Fruit fly (Drosophila melanogaster) whole organism, embryonic: ENCODE measurements around the gene dUTPase.

Experiments used
- Atf-2 ChIP-seq: fragments of 200-800 bp; sonication (Bioruptor generic); optimal IDR thresholded peaks from 2 replicates; lab custom pipeline; 2016; ENCODE audit warnings: missing biosample characterization, missing genetic modification characterization
- Atf3 ChIP-seq: fragments of 200-800 bp; sonication (Bioruptor generic); optimal IDR thresholded peaks from 3 replicates; lab custom pipeline; 2016; ENCODE audit warnings: missing biosample characterization, missing genetic modification characterization
- B-H2 ChIP-seq: fragments of 200-800 bp; sonication (Bioruptor generic); optimal IDR thresholded peaks from 2 replicates; lab custom pipeline; 2018; ENCODE audit warnings: missing biosample characterization, mild to moderate bottlenecking, missing genetic modification characterization
- BtbVII ChIP-seq: fragments of 200-800 bp; sonication (Bioruptor generic); optimal IDR thresholded peaks from 3 replicates; lab custom pipeline; 2017; ENCODE audit warnings: missing biosample characterization, mild to moderate bottlenecking, missing genetic modification characterization
- CG11247 ChIP-seq: fragments of 200-800 bp; sonication (Bioruptor generic); IDR thresholded peaks from 2 replicates; pipeline ENCODE4 v1.3.6; 2022; ENCODE audit warnings: missing biosample characterization, missing genetic modification characterization
- CG12104 ChIP-seq: fragments of 200-800 bp; sonication (Bioruptor generic); optimal IDR thresholded peaks from 3 replicates; lab custom pipeline; 2016; ENCODE audit warnings: missing biosample characterization, missing genetic modification characterization
- CG12299 ChIP-seq: fragments of 200-800 bp; sonication (Bioruptor generic); optimal IDR thresholded peaks from 2 replicates; lab custom pipeline; 2018; ENCODE audit warnings: missing biosample characterization, mild to moderate bottlenecking, missing genetic modification characterization
- CG12659 ChIP-seq: fragments of 200-800 bp; sonication (Bioruptor generic); optimal IDR thresholded peaks from 3 replicates; lab custom pipeline; 2017; ENCODE audit warnings: mild to moderate bottlenecking, missing biosample characterization, missing genetic modification reagents, missing genetic modification characterization
- CG13287 ChIP-seq: fragments of 200-800 bp; sonication (Bioruptor generic); IDR thresholded peaks from 2 replicates; pipeline ENCODE4 v1.3.6; 2022; ENCODE audit warnings: missing biosample characterization, missing genetic modification characterization; ENCODE audit not compliant: partially characterized antibody
- CG13424 ChIP-seq: fragments of 200-800 bp; sonication (Bioruptor generic); optimal IDR thresholded peaks from 2 replicates; lab custom pipeline; 2019; ENCODE audit warnings: missing biosample characterization, mild to moderate bottlenecking, missing genetic modification characterization, moderate library complexity
- CG14014 ChIP-seq: fragments of 200-800 bp; sonication (Bioruptor generic); IDR thresholded peaks from 2 replicates; pipeline ENCODE4 v1.3.6; 2022; ENCODE audit warnings: missing biosample characterization, missing genetic modification characterization
- CG14965 ChIP-seq: fragments of 200-800 bp; sonication (Bioruptor generic); optimal IDR thresholded peaks from 2 replicates; lab custom pipeline; 2016; ENCODE audit warnings: missing biosample characterization, missing genetic modification characterization, borderline replicate concordance
- CG15269 ChIP-seq: fragments of 200-800 bp; sonication (Bioruptor generic); optimal IDR thresholded peaks from 2 replicates; lab custom pipeline; 2018; ENCODE audit warnings: missing biosample characterization, mild to moderate bottlenecking, missing genetic modification characterization, moderate library complexity
- CG15514 ChIP-seq: fragments of 200-800 bp; sonication (Bioruptor generic); optimal IDR thresholded peaks from 3 replicates; lab custom pipeline; 2017; ENCODE audit warnings: missing biosample characterization, missing genetic modification characterization, mild to moderate bottlenecking, moderate library complexity, missing genetic modification reagents
- CG1603 ChIP-seq: fragments of 200-800 bp; sonication (Bioruptor generic); optimal IDR thresholded peaks from 2 replicates; lab custom pipeline; 2019; ENCODE audit warnings: missing biosample characterization, mild to moderate bottlenecking, missing genetic modification characterization, moderate library complexity
- CG17385 ChIP-seq: fragments of 200-800 bp; sonication (Bioruptor generic); optimal IDR thresholded peaks from 3 replicates; lab custom pipeline; 2018; ENCODE audit warnings: missing biosample characterization, mild to moderate bottlenecking, missing genetic modification characterization
- CG2129 ChIP-seq: fragments of 200-800 bp; sonication (Bioruptor generic); IDR thresholded peaks from 2 replicates; pipeline ENCODE4 v1.3.6; 2022; ENCODE audit warnings: missing biosample characterization, missing genetic modification characterization; ENCODE audit not compliant: partially characterized antibody
- CG2889 ChIP-seq: fragments of 200-800 bp; sonication (Bioruptor generic); IDR thresholded peaks from 3 replicates; pipeline ENCODE4 v1.3.6; 2022; ENCODE audit warnings: missing biosample characterization, missing genetic modification characterization
- CG3995 ChIP-seq: fragments of 200-800 bp; sonication (Bioruptor generic); optimal IDR thresholded peaks from 3 replicates; lab custom pipeline; 2016; ENCODE audit warnings: missing biosample characterization, missing genetic modification characterization
- CG4282 ChIP-seq: fragments of 200-800 bp; sonication (Bioruptor generic); optimal IDR thresholded peaks from 2 replicates; lab custom pipeline; 2016; ENCODE audit warnings: missing biosample characterization, missing genetic modification characterization
- CG7987 ChIP-seq: fragments of 200-800 bp; sonication (Bioruptor generic); optimal IDR thresholded peaks from 2 replicates; lab custom pipeline; 2018; ENCODE audit warnings: missing biosample characterization, mild to moderate bottlenecking, missing genetic modification characterization, moderate library complexity
- D ChIP-seq, 2 experiments: fragments of 200-800 bp in 1 of 2; fragments of >200 bp in 1 of 2; sonication (Bioruptor generic) in 1 of 2; optimal IDR thresholded peaks; 2 replicates in 1 of 2; 3 replicates in 1 of 2; lab custom pipeline; 2017; ENCODE audit warnings: mild to moderate bottlenecking in 1 of 2, missing biosample characterization in 1 of 2, missing genetic modification characterization in 1 of 2, missing genetic modification reagents in 1 of 2
- Dfd ChIP-seq, 2 experiments: fragments of >200 bp; optimal IDR thresholded peaks; 2 replicates each; lab custom pipeline; 2017; ENCODE audit warnings: missing biosample characterization in 2 of 2, missing genetic modification characterization in 2 of 2
- Dref ChIP-seq: fragments of 200-800 bp; sonication (Bioruptor generic); IDR thresholded peaks from 2 replicates; pipeline ENCODE4 v1.3.6; 2022; ENCODE audit warnings: missing biosample characterization, missing genetic modification characterization
- HLH54F ChIP-seq: fragments of 200-800 bp; sonication (Bioruptor generic); optimal IDR thresholded peaks from 3 replicates; lab custom pipeline; 2016; ENCODE audit warnings: missing biosample characterization, missing genetic modification characterization
- Hmr ChIP-seq: fragments of 200-800 bp; sonication (Bioruptor generic); optimal IDR thresholded peaks from 3 replicates; lab custom pipeline; 2017; ENCODE audit warnings: mild to moderate bottlenecking, missing biosample characterization, missing genetic modification reagents, missing genetic modification characterization
- NC2β ChIP-seq: fragments of 200-800 bp; sonication (Bioruptor generic); optimal IDR thresholded peaks from 2 replicates; lab custom pipeline; 2016; ENCODE audit warnings: missing biosample characterization, missing genetic modification characterization
- Nf-YC ChIP-seq: fragments of 200-800 bp; optimal IDR thresholded peaks from 3 replicates; lab custom pipeline; 2019; ENCODE audit warnings: missing biosample characterization, mild to moderate bottlenecking, missing genetic modification characterization, moderate library complexity
- ab ChIP-seq: fragments of 200-800 bp; sonication (Bioruptor generic); optimal IDR thresholded peaks from 2 replicates; lab custom pipeline; 2016; ENCODE audit warnings: missing biosample characterization, missing genetic modification characterization
- az2 ChIP-seq: fragments of 200-800 bp; sonication (Bioruptor generic); optimal IDR thresholded peaks from 3 replicates; lab custom pipeline; 2016; ENCODE audit warnings: missing biosample characterization, missing genetic modification characterization
- cas ChIP-seq: fragments of 200-800 bp; sonication (Bioruptor generic); IDR thresholded peaks from 2 replicates; pipeline ENCODE4 v1.3.6; 2022; ENCODE audit warnings: missing biosample characterization, missing genetic modification characterization
- croc ChIP-seq: fragments of 200-800 bp; sonication (Bioruptor generic); conservative IDR thresholded peaks from 3 replicates; pipeline ENCODE4 v1.3.6; 2022; ENCODE audit warnings: missing biosample characterization, missing genetic modification characterization
- crol ChIP-seq: fragments of 200-800 bp; sonication (Bioruptor generic); IDR thresholded peaks from 2 replicates; pipeline ENCODE4 v1.3.6; 2022; ENCODE audit warnings: missing biosample characterization, missing genetic modification characterization
- da ChIP-seq: fragments of 200-800 bp; sonication (Bioruptor generic); optimal IDR thresholded peaks from 2 replicates; lab custom pipeline; 2016; ENCODE audit warnings: missing biosample characterization, missing genetic modification characterization
- dm ChIP-seq: fragments of 200-800 bp; sonication (Bioruptor generic); optimal IDR thresholded peaks from 3 replicates; lab custom pipeline; 2016; ENCODE audit warnings: missing biosample characterization, missing genetic modification characterization
- ems ChIP-seq: fragments of 200-800 bp; sonication (Bioruptor generic); optimal IDR thresholded peaks from 3 replicates; lab custom pipeline; 2016; ENCODE audit warnings: missing biosample characterization, missing genetic modification characterization
- eyg ChIP-seq: fragments of 200-800 bp; sonication (Bioruptor generic); optimal IDR thresholded peaks from 3 replicates; lab custom pipeline; 2016; ENCODE audit warnings: missing biosample characterization, missing genetic modification characterization
- fd102C ChIP-seq: fragments of 200-800 bp; sonication (Bioruptor generic); optimal IDR thresholded peaks from 2 replicates; lab custom pipeline; 2018; ENCODE audit warnings: missing biosample characterization, mild to moderate bottlenecking, missing genetic modification characterization, moderate library complexity
- fru ChIP-seq: fragments of >200 bp; optimal IDR thresholded peaks from 2 replicates; lab custom pipeline; 2017
- her ChIP-seq: fragments of 200-800 bp; sonication (Bioruptor generic); optimal IDR thresholded peaks from 2 replicates; lab custom pipeline; 2016; ENCODE audit warnings: missing biosample characterization, missing genetic modification characterization
- kah ChIP-seq: fragments of 200-800 bp; sonication (Bioruptor generic); optimal IDR thresholded peaks from 2 replicates; lab custom pipeline; 2018; ENCODE audit warnings: missing biosample characterization, mild to moderate bottlenecking, missing genetic modification characterization
- kni ChIP-seq: fragments of 200-800 bp; sonication (Bioruptor generic); optimal IDR thresholded peaks from 3 replicates; lab custom pipeline; 2017; ENCODE audit warnings: mild to moderate bottlenecking, missing biosample characterization, missing genetic modification reagents, missing genetic modification characterization
- lbe ChIP-seq: fragments of 200-800 bp; sonication (Bioruptor generic); optimal IDR thresholded peaks from 2 replicates; lab custom pipeline; 2016; ENCODE audit warnings: missing biosample characterization, mild to moderate bottlenecking, missing genetic modification characterization
- repo ChIP-seq: fragments of 200-800 bp; sonication (Bioruptor generic); optimal IDR thresholded peaks from 2 replicates; lab custom pipeline; 2016; ENCODE audit warnings: missing biosample characterization, missing genetic modification characterization
- run ChIP-seq: fragments of 200-800 bp; sonication (Bioruptor generic); optimal IDR thresholded peaks from 3 replicates; lab custom pipeline; 2018; ENCODE audit warnings: missing biosample characterization, mild to moderate bottlenecking, missing genetic modification characterization
- schlank ChIP-seq: fragments of 200-800 bp; sonication (Bioruptor generic); optimal IDR thresholded peaks from 2 replicates; lab custom pipeline; 2018; ENCODE audit warnings: missing biosample characterization, mild to moderate bottlenecking, missing genetic modification characterization
- sug ChIP-seq: fragments of 200-800 bp; optimal IDR thresholded peaks from 2 replicates; lab custom pipeline; 2019; ENCODE audit warnings: missing biosample characterization, mild to moderate bottlenecking, missing genetic modification characterization, moderate library complexity
- unpg ChIP-seq: fragments of 200-800 bp; sonication (Bioruptor generic); optimal IDR thresholded peaks from 3 replicates; lab custom pipeline; 2018; ENCODE audit warnings: missing biosample characterization, mild to moderate bottlenecking, missing genetic modification characterization, moderate library complexity
- wor ChIP-seq: fragments of 200-800 bp; sonication (Bioruptor generic); IDR thresholded peaks from 2 replicates; pipeline ENCODE4 v1.3.6; 2022; ENCODE audit warnings: missing biosample characterization, missing genetic modification characterization

The dUTPase gene

DNA sequence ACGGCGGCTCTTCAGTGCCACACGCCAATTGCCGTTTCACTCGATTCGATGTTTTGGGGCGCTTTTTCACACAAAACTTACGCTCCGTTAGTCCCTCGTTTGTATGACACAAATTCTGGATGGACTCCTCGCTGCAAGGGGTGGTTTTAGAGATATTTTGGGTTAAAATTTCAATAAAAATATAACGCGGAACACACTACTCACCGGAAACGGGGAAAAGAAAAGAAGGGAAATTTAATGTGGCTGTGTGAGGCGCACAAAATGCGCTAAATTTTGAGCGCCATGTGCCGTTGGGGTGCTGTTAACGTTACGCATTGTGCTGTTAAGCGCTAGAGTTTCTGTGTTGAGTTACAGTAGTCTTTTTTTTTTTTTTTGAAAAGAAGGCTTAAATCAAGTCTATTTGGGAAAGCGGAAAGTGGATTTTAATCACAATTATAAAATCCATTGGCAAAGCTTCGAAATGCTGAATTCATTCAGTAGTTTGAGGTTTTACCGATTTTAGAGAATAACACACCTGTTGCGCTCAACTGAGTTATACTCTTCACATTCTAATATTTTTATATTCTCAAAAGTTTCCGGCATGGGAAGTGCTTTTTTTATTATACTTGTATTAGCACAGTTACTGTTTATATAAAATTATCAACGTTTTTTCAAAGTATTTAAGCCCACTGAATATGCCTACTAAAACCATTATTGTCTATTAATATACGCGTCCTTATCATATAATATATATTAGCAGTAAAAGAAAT lies 7.0 kb upstream of the dUTPase start, which contains the start of gene RpL9 (continued):
- peak; percentile 79 for TF ChIP-seq schlank
- TF ChIP-seq eyg (GFP tag; lab: Kevin White, UChicago), result peak; percentile 70
- peak; percentile 78 for TF ChIP-seq CG12299
- no peak for TF ChIP-seq wor (GFP tag; lab: Robert Waterston, UW)
- no peak for TF ChIP-seq Dref (GFP tag; lab: Robert Waterston, UW)
- peak; percentile 81 for TF ChIP-seq her (GFP tag; lab: Kevin White, UChicago)
- TF ChIP-seq CG14014 (GFP tag; lab: Robert Waterston, UW), result peak; percentile 72; the same call in 1 of the 2 replicates
- peak; percentile 33 for TF ChIP-seq fd102C (GFP tag; lab: Kevin White, UChicago)
- TF ChIP-seq Dfd (GFP tag; optimal IDR thresholded peaks at IDR 0.05; lab: Kevin White, UChicago), result no peak
- TF ChIP-seq repo (GFP tag; lab: Kevin White, UChicago), result peak; percentile 17
- peak; percentile 64 for TF ChIP-seq sug (tag; lab: Kevin White, UChicago)
- TF ChIP-seq CG12659 (GFP tag; lab: Kevin White, UChicago), result peak; percentile 83
- TF ChIP-seq CG7987 (GFP tag; lab: Kevin White, UChicago), result peak; percentile 90
- no peak for TF ChIP-seq ems (GFP tag; lab: Kevin White, UChicago)
- TF ChIP-seq CG3995 (GFP tag; lab: Kevin White, UChicago), result peak; percentile 45
- TF ChIP-seq CG15514, result peak; percentile 82
- no peak for TF ChIP-seq kni
- peak; percentile 15 for TF ChIP-seq Atf3 (GFP tag; lab: Kevin White, UChicago)
- peak; percentile 68 for TF ChIP-seq CG12104 (GFP tag; lab: Kevin White, UChicago)
- no peak for TF ChIP-seq CG11247 (GFP tag; lab: Robert Waterston, UW)
- no peak for TF ChIP-seq CG2129 (GFP tag; lab: Robert Waterston, UW)
- peak; percentile 87 for TF ChIP-seq NC2β (GFP tag; lab: Kevin White, UChicago)
- TF ChIP-seq crol (GFP tag; lab: Robert Waterston, UW), result no peak
- TF ChIP-seq ab, result no peak
- peak; percentile 90 for TF ChIP-seq dm (GFP tag; lab: Kevin White, UChicago)
- no peak for TF ChIP-seq fru (lab: Kevin White, UChicago)
- TF ChIP-seq unpg (GFP tag; lab: Kevin White, UChicago), result peak; percentile 79
- TF ChIP-seq BtbVII, result peak; percentile 90
- TF ChIP-seq cas (GFP tag; lab: Robert Waterston, UW), result peak; percentile 25; the same call in 1 of the 2 replicates
- no peak for TF ChIP-seq lbe (GFP tag; lab: Kevin White, UChicago)
- peak; percentile 32 for TF ChIP-seq HLH54F (GFP tag; lab: Kevin White, UChicago)
- TF ChIP-seq Hmr (GFP tag; lab: Kevin White, UChicago), result no peak
- TF ChIP-seq Atf-2 (GFP tag; lab: Kevin White, UChicago), result peak; percentile 75
- TF ChIP-seq Nf-YC (tag; lab: Kevin White, UChicago), result no peak
- no peak for TF ChIP-seq CG15269
- peak; percentile 75 for TF ChIP-seq CG1603 (tag; lab: Kevin White, UChicago)
- TF ChIP-seq CG17385 (GFP tag; lab: Kevin White, UChicago), result peak; percentile 82
- peak; percentile 39 for TF ChIP-seq az2 (GFP tag; lab: Kevin White, UChicago)
- no peak for TF ChIP-seq CG14965 (GFP tag; lab: Kevin White, UChicago)
- TF ChIP-seq kah (GFP tag; lab: Kevin White, UChicago), result peak; percentile 83
- TF ChIP-seq B-H2 (GFP tag; lab: Kevin White, UChicago), result peak; percentile 81
- TF ChIP-seq run (tag; lab: Kevin White, UChicago), result no peak
- TF ChIP-seq CG13287 (GFP tag; lab: Robert Waterston, UW), result no peak; the same call in 1 of the 2 replicates
- TF ChIP-seq CG13424 (tag; lab: Kevin White, UChicago), result peak; percentile 38
- no peak for TF ChIP-seq CG2889
- no peak for TF ChIP-seq D (optimal IDR thresholded peaks at IDR 0.05; lab: Kevin White, UChicago)
- TF ChIP-seq D (GFP tag; optimal IDR thresholded peaks at IDR 0.05; lab: Kevin White, UChicago), result peak; percentile 61
- TF ChIP-seq da (GFP tag; lab: Kevin White, UChicago), result peak; percentile 30
- no peak for TF ChIP-seq croc (GFP tag; lab: Robert Waterston, UW)
- TF ChIP-seq CG4282, result no peak
